Fruit fly (Drosophila melanogaster) whole organism, embryonic: ENCODE data around the gene Moca-cyp.

ENCODE experiments used
- Adf1 ChIP-seq: fragments of 200-800 bp; sonication (Bioruptor generic); IDR thresholded peaks from 2 replicates; pipeline ENCODE4 v1.3.6; 2022; ENCODE audit warnings: missing biosample characterization, missing genetic modification characterization
- Asciz ChIP-seq: fragments of 200-800 bp; sonication (Bioruptor generic); optimal IDR thresholded peaks from 2 replicates; lab custom pipeline; 2017; ENCODE audit warnings: missing biosample characterization, mild to moderate bottlenecking, missing genetic modification characterization, missing genetic modification reagents
- CG10959 ChIP-seq: fragments of 200-800 bp; sonication (Bioruptor generic); IDR thresholded peaks from 2 replicates; pipeline ENCODE4 v1.3.6; 2022; ENCODE audit warnings: missing biosample characterization, missing genetic modification characterization
- CG11398 ChIP-seq: fragments of 200-800 bp; sonication (Bioruptor generic); optimal IDR thresholded peaks from 2 replicates; lab custom pipeline; 2016; ENCODE audit warnings: missing biosample characterization, missing genetic modification characterization
- CG11723 ChIP-seq: fragments of 200-800 bp; sonication (Bioruptor generic); optimal IDR thresholded peaks from 2 replicates; lab custom pipeline; 2017; ENCODE audit warnings: missing biosample characterization, mild to moderate bottlenecking, missing genetic modification characterization
- CG13123 ChIP-seq: fragments of 200-800 bp; sonication (Bioruptor generic); optimal IDR thresholded peaks from 2 replicates; lab custom pipeline; 2016; ENCODE audit warnings: missing biosample characterization, missing genetic modification characterization
- CG13624 ChIP-seq: fragments of 200-800 bp; sonication (Bioruptor generic); optimal IDR thresholded peaks from 2 replicates; lab custom pipeline; 2016; ENCODE audit warnings: missing biosample characterization, missing genetic modification characterization
- CG15269 ChIP-seq: fragments of 200-800 bp; sonication (Bioruptor generic); optimal IDR thresholded peaks from 2 replicates; lab custom pipeline; 2018; ENCODE audit warnings: missing biosample characterization, mild to moderate bottlenecking, missing genetic modification characterization, moderate library complexity
- CG15479 ChIP-seq: fragments of 200-800 bp; sonication (Bioruptor generic); optimal IDR thresholded peaks from 3 replicates; lab custom pipeline; 2019; ENCODE audit warnings: missing biosample characterization, mild to moderate bottlenecking, missing genetic modification characterization, moderate library complexity
- CG17385 ChIP-seq: fragments of 200-800 bp; sonication (Bioruptor generic); optimal IDR thresholded peaks from 3 replicates; lab custom pipeline; 2018; ENCODE audit warnings: missing biosample characterization, mild to moderate bottlenecking, missing genetic modification characterization
- CG17912 ChIP-seq: fragments of 200-800 bp; sonication (Bioruptor generic); optimal IDR thresholded peaks from 2 replicates; lab custom pipeline; 2018; ENCODE audit warnings: missing biosample characterization, mild to moderate bottlenecking, missing genetic modification characterization
- CG1832 ChIP-seq: fragments of 200-800 bp; sonication (Bioruptor generic); optimal IDR thresholded peaks from 2 replicates; lab custom pipeline; 2017; ENCODE audit warnings: missing biosample characterization, mild to moderate bottlenecking, missing genetic modification characterization, inconsistent platforms
- CG32767 ChIP-seq: fragments of 200-800 bp; sonication (Bioruptor generic); IDR thresholded peaks from 2 replicates; pipeline ENCODE4 v1.3.6; 2022; ENCODE audit warnings: missing biosample characterization, missing genetic modification characterization
- CG33213 ChIP-seq: fragments of 200-800 bp; sonication (Bioruptor generic); optimal IDR thresholded peaks from 3 replicates; lab custom pipeline; 2016; ENCODE audit warnings: missing biosample characterization, missing genetic modification characterization
- CG34376 ChIP-seq: fragments of 200-800 bp; sonication (Bioruptor generic); optimal IDR thresholded peaks from 2 replicates; lab custom pipeline; 2018; ENCODE audit warnings: missing biosample characterization, mild to moderate bottlenecking, missing genetic modification characterization
- CG6683 ChIP-seq: fragments of 200-800 bp; sonication (Bioruptor generic); optimal IDR thresholded peaks from 2 replicates; lab custom pipeline; 2017; ENCODE audit warnings: missing biosample characterization, mild to moderate bottlenecking, missing genetic modification characterization, missing genetic modification reagents
- CG6765 ChIP-seq: fragments of 200-800 bp; sonication (Bioruptor generic); optimal IDR thresholded peaks from 3 replicates; lab custom pipeline; 2017; ENCODE audit warnings: missing biosample characterization, mild to moderate bottlenecking, missing genetic modification characterization
- CG7987 ChIP-seq: fragments of 200-800 bp; sonication (Bioruptor generic); optimal IDR thresholded peaks from 2 replicates; lab custom pipeline; 2018; ENCODE audit warnings: missing biosample characterization, mild to moderate bottlenecking, missing genetic modification characterization, moderate library complexity
- Dfd ChIP-seq, 2 experiments: fragments of >200 bp; optimal IDR thresholded peaks; 2 replicates each; lab custom pipeline; 2017; ENCODE audit warnings: missing biosample characterization in 2 of 2, missing genetic modification characterization in 2 of 2
- Dp ChIP-seq: fragments of 200-800 bp; sonication (Bioruptor generic); optimal IDR thresholded peaks from 2 replicates; lab custom pipeline; 2018; ENCODE audit warnings: missing biosample characterization, mild to moderate bottlenecking, missing genetic modification characterization, moderate library complexity
- HLHmδ ChIP-seq: fragments of 200-800 bp; sonication (Bioruptor generic); optimal IDR thresholded peaks from 2 replicates; lab custom pipeline; 2018; ENCODE audit warnings: missing biosample characterization, mild to moderate bottlenecking, missing genetic modification characterization, moderate library complexity
- Hr3 ChIP-seq: fragments of 200-800 bp; sonication (Bioruptor generic); optimal IDR thresholded peaks from 3 replicates; lab custom pipeline; 2016; ENCODE audit warnings: missing biosample characterization, missing genetic modification characterization
- MESR4 ChIP-seq: fragments of 200-800 bp; sonication (Bioruptor generic); optimal IDR thresholded peaks from 2 replicates; lab custom pipeline; 2018; ENCODE audit warnings: missing biosample characterization, mild to moderate bottlenecking, missing genetic modification characterization, moderate library complexity
- Max ChIP-seq: fragments of 200-800 bp; sonication (Bioruptor generic); optimal IDR thresholded peaks from 2 replicates; lab custom pipeline; 2016; ENCODE audit warnings: missing biosample characterization, mild to moderate bottlenecking, missing genetic modification characterization
- Meics ChIP-seq: fragments of 200-800 bp; sonication (Bioruptor generic); optimal IDR thresholded peaks from 2 replicates; lab custom pipeline; 2017; ENCODE audit warnings: missing biosample characterization, mild to moderate bottlenecking, missing genetic modification characterization
- NC2β ChIP-seq: fragments of 200-800 bp; sonication (Bioruptor generic); optimal IDR thresholded peaks from 2 replicates; lab custom pipeline; 2016; ENCODE audit warnings: missing biosample characterization, missing genetic modification characterization
- NfI ChIP-seq: fragments of 200-800 bp; sonication (Bioruptor generic); optimal IDR thresholded peaks from 3 replicates; lab custom pipeline; 2018; ENCODE audit warnings: missing biosample characterization, mild to moderate bottlenecking, missing genetic modification characterization, moderate library complexity
- Opbp ChIP-seq: fragments of 200-800 bp; sonication (Bioruptor generic); IDR thresholded peaks from 3 replicates; pipeline ENCODE4 v1.3.6; 2022; ENCODE audit warnings: missing biosample characterization, missing genetic modification characterization; ENCODE audit not compliant: partially characterized antibody
- Rfx ChIP-seq: fragments of 200-800 bp; sonication (Bioruptor generic); IDR thresholded peaks from 2 replicates; pipeline ENCODE4 v1.3.6; 2022; ENCODE audit warnings: missing biosample characterization, missing genetic modification characterization
- Rx ChIP-seq: fragments of 200-800 bp; sonication (Bioruptor generic); IDR thresholded peaks from 2 replicates; pipeline ENCODE4 v1.3.6; 2022; ENCODE audit warnings: missing biosample characterization, missing genetic modification characterization
- bcd ChIP-seq: fragments of 200-800 bp; sonication (Bioruptor generic); optimal IDR thresholded peaks from 2 replicates; lab custom pipeline; 2017; ENCODE audit warnings: missing biosample characterization, mild to moderate bottlenecking, missing genetic modification characterization
- eyg ChIP-seq: fragments of 200-800 bp; sonication (Bioruptor generic); optimal IDR thresholded peaks from 3 replicates; lab custom pipeline; 2016; ENCODE audit warnings: missing biosample characterization, missing genetic modification characterization
- her ChIP-seq: fragments of 200-800 bp; sonication (Bioruptor generic); optimal IDR thresholded peaks from 2 replicates; lab custom pipeline; 2016; ENCODE audit warnings: missing biosample characterization, missing genetic modification characterization
- hth ChIP-seq: fragments of >200 bp; optimal IDR thresholded peaks from 2 replicates; lab custom pipeline; 2017; ENCODE audit warnings: inconsistent platforms
- mld ChIP-seq: fragments of 200-800 bp; sonication (Bioruptor generic); IDR thresholded peaks from 3 replicates; pipeline ENCODE4 v1.3.6; 2022; ENCODE audit warnings: missing biosample characterization, missing genetic modification characterization; ENCODE audit not compliant: partially characterized antibody
- nau ChIP-seq: fragments of 200-800 bp; sonication (Bioruptor generic); optimal IDR thresholded peaks from 3 replicates; lab custom pipeline; 2017; ENCODE audit warnings: missing biosample characterization, mild to moderate bottlenecking, missing genetic modification characterization, missing genetic modification reagents
- pros ChIP-seq: fragments of 200-800 bp; sonication (Bioruptor generic); optimal IDR thresholded peaks from 3 replicates; lab custom pipeline; 2019; ENCODE audit warnings: missing biosample characterization, mild to moderate bottlenecking, missing genetic modification characterization, moderate library complexity
- row ChIP-seq: fragments of 200-800 bp; sonication (Bioruptor generic); IDR thresholded peaks from 3 replicates; pipeline ENCODE4 v1.3.6; 2022; ENCODE audit warnings: missing biosample characterization, missing genetic modification characterization
- sc ChIP-seq, 3 experiments: fragments of >200 bp in 2 of 3; fragments of 200-800 bp in 1 of 3; sonication (Bioruptor generic) in 1 of 3; optimal IDR thresholded peaks; 2 replicates in 2 of 3; 3 replicates in 1 of 3; lab custom pipeline; 2017; ENCODE audit warnings: mild to moderate bottlenecking in 1 of 3, missing biosample characterization in 1 of 3, missing genetic modification characterization in 1 of 3, missing genetic modification reagents in 1 of 3
- sens-2 ChIP-seq: fragments of 200-800 bp; sonication (Bioruptor generic); IDR thresholded peaks from 2 replicates; pipeline ENCODE4 v1.3.6; 2022; ENCODE audit warnings: missing biosample characterization, missing genetic modification characterization
- shn ChIP-seq: fragments of 200-800 bp; sonication (Bioruptor generic); optimal IDR thresholded peaks from 3 replicates; lab custom pipeline; 2016; ENCODE audit warnings: missing biosample characterization, missing genetic modification characterization
- slp2 ChIP-seq: fragments of 200-800 bp; sonication (Bioruptor generic); optimal IDR thresholded peaks from 2 replicates; lab custom pipeline; 2016; ENCODE audit warnings: missing biosample characterization, missing genetic modification characterization
- sug ChIP-seq: fragments of 200-800 bp; optimal IDR thresholded peaks from 2 replicates; lab custom pipeline; 2019; ENCODE audit warnings: missing biosample characterization, mild to moderate bottlenecking, missing genetic modification characterization, moderate library complexity
- trh ChIP-seq: fragments of 200-800 bp; sonication (Bioruptor generic); optimal IDR thresholded peaks from 2 replicates; lab custom pipeline; 2016; ENCODE audit warnings: missing biosample characterization, missing genetic modification characterization
- unpg ChIP-seq: fragments of 200-800 bp; sonication (Bioruptor generic); optimal IDR thresholded peaks from 3 replicates; lab custom pipeline; 2018; ENCODE audit warnings: missing biosample characterization, mild to moderate bottlenecking, missing genetic modification characterization, moderate library complexity
- yki ChIP-seq: fragments of >200 bp; optimal IDR thresholded peaks from 3 replicates; lab custom pipeline; 2018
- zen2 ChIP-seq: fragments of 200-800 bp; sonication (Bioruptor generic); IDR thresholded peaks from 3 replicates; pipeline ENCODE4 v1.3.6; 2022; ENCODE audit warnings: missing biosample characterization, missing genetic modification characterization; ENCODE audit not compliant: partially characterized antibody
- zf30C ChIP-seq: fragments of 200-800 bp; sonication (Bioruptor generic); optimal IDR thresholded peaks from 3 replicates; lab custom pipeline; 2018; ENCODE audit warnings: missing biosample characterization, mild to moderate bottlenecking, missing genetic modification characterization
- zfh2 ChIP-seq: fragments of 200-800 bp; sonication (Bioruptor generic); optimal IDR thresholded peaks from 2 replicates; lab custom pipeline; 2016; ENCODE audit warnings: missing biosample characterization, missing genetic modification characterization

Moca-cyp gene

dm6 chr3R:28336046-28336771 is 3.9 kb upstream of the Moca-cyp start, which contains the start of gene larp (continued):
- TF ChIP-seq CG10959 (GFP tag; lab: Robert Waterston, UW), result no peak; the same call in 1 of the 2 replicates
- TF ChIP-seq zen2, result peak; percentile 83
- peak; percentile 56 for TF ChIP-seq CG13624 (GFP tag; lab: Kevin White, UChicago)
- peak; percentile 87 for TF ChIP-seq MESR4 (GFP tag; lab: Kevin White, UChicago)
- TF ChIP-seq Adf1, result peak; percentile 36; the same call in 1 of the 2 replicates
- peak; percentile 61 for TF ChIP-seq shn (GFP tag; lab: Kevin White, UChicago)
- peak; percentile 51 for TF ChIP-seq CG33213 (GFP tag; lab: Kevin White, UChicago)
- TF ChIP-seq Dfd (GFP tag; optimal IDR thresholded peaks at IDR 0.05; lab: Kevin White, UChicago), result no peak
- peak; percentile 93 for TF ChIP-seq CG15479 (GFP tag; lab: Kevin White, UChicago)
- no peak for TF ChIP-seq sc (optimal IDR thresholded peaks at IDR 0.05; lab: Kevin White, UChicago)
- no peak for TF ChIP-seq sc (GFP tag; optimal IDR thresholded peaks at IDR 0.05; lab: Kevin White, UChicago)
- TF ChIP-seq mld, result peak; percentile 93
- peak; percentile 9; the same call in 1 of the 2 replicates for TF ChIP-seq CG32767 (GFP tag; lab: Robert Waterston, UW)
- peak; percentile 64; the same call in 1 of the 2 replicates for TF ChIP-seq sens-2 (GFP tag; lab: Robert Waterston, UW)
- TF ChIP-seq CG11398 (GFP tag; lab: Kevin White, UChicago), result no peak
- TF ChIP-seq Hr3 (GFP tag; lab: Kevin White, UChicago), result peak; percentile 63
- TF ChIP-seq hth (lab: Kevin White, UChicago), result no peak
- peak; percentile 57 for TF ChIP-seq trh
- TF ChIP-seq zf30C (GFP tag; lab: Kevin White, UChicago), result no peak
- TF ChIP-seq Dp (GFP tag; lab: Kevin White, UChicago), result peak; percentile 71
- TF ChIP-seq NC2β (GFP tag; lab: Kevin White, UChicago), result peak; percentile 45
- TF ChIP-seq slp2 (GFP tag; lab: Kevin White, UChicago), result peak; percentile 18
- TF ChIP-seq nau (GFP tag; lab: Kevin White, UChicago), result no peak
- TF ChIP-seq CG11723, result peak; percentile 33
- TF ChIP-seq unpg, result peak; percentile 47
- TF ChIP-seq eyg (GFP tag; lab: Kevin White, UChicago), result no peak
- TF ChIP-seq CG34376, result no peak
- no peak for TF ChIP-seq her (GFP tag; lab: Kevin White, UChicago)
- TF ChIP-seq zfh2 (GFP tag; lab: Kevin White, UChicago), result peak; percentile 70
- TF ChIP-seq CG6683 (GFP tag; lab: Kevin White, UChicago), result no peak
- peak; percentile 97 for TF ChIP-seq Opbp (GFP tag; lab: Robert Waterston, UW)
- TF ChIP-seq CG17912 (GFP tag; lab: Kevin White, UChicago), result no peak
- peak; percentile 57 for TF ChIP-seq CG15269 (tag; lab: Kevin White, UChicago)
- peak; percentile 80 for TF ChIP-seq CG1832 (GFP tag; lab: Kevin White, UChicago)
- no peak for TF ChIP-seq HLHmδ (GFP tag; lab: Kevin White, UChicago)
- peak; percentile 91 for TF ChIP-seq row
- no peak for TF ChIP-seq CG6765 (GFP tag; lab: Kevin White, UChicago)
- TF ChIP-seq CG17385, result peak; percentile 43
- TF ChIP-seq CG13123 (GFP tag; lab: Kevin White, UChicago), result peak; percentile 46
- TF ChIP-seq CG7987 (GFP tag; lab: Kevin White, UChicago), result no peak
- TF ChIP-seq sug, result peak; percentile 70
- peak; percentile 64 for TF ChIP-seq NfI (GFP tag; lab: Kevin White, UChicago)
- TF ChIP-seq pros (GFP tag; lab: Kevin White, UChicago), result no peak
- TF ChIP-seq Rx (GFP tag; lab: Robert Waterston, UW), result peak; percentile 55; the same call in 1 of the 2 replicates
- TF ChIP-seq Rfx (GFP tag; lab: Robert Waterston, UW), result peak; percentile 90
- TF ChIP-seq bcd (GFP tag; lab: Kevin White, UChicago), result peak; percentile 53
- TF ChIP-seq Meics (GFP tag; lab: Kevin White, UChicago), result peak; percentile 36
- TF ChIP-seq Max (GFP tag; lab: Kevin White, UChicago), result peak; percentile 71
- TF ChIP-seq Asciz, result peak; percentile 11
- TF ChIP-seq yki (lab: Kevin White, UChicago), result no peak
